Fruit fly (Drosophila melanogaster) whole organism, prepupa: ENCODE results near the gene RpS20.

ENCODE experiments used
- Blimp-1 ChIP-seq: fragments of 200-800 bp; sonication (Bioruptor generic); optimal IDR thresholded peaks from 3 replicates; lab custom pipeline; 2017; ENCODE audit warnings: missing biosample characterization, missing genetic modification characterization, mild to moderate bottlenecking, moderate library complexity, missing genetic modification reagents
- CG10631 ChIP-seq: fragments of 200-800 bp; sonication (Bioruptor generic); optimal IDR thresholded peaks from 2 replicates; lab custom pipeline; 2016; ENCODE audit warnings: missing biosample characterization, missing genetic modification characterization
- CG11294 ChIP-seq: fragments of 200-800 bp; sonication (Bioruptor generic); IDR thresholded peaks from 2 replicates; pipeline ENCODE4 v1.3.6; 2022; ENCODE audit warnings: missing biosample characterization, missing genetic modification characterization
- CG11762 ChIP-seq: fragments of 200-800 bp; sonication (Bioruptor generic); optimal IDR thresholded peaks from 3 replicates; lab custom pipeline; 2016; ENCODE audit warnings: missing biosample characterization, missing genetic modification characterization; ENCODE audit not compliant: insufficient read depth
- CG11902 ChIP-seq: fragments of 200-800 bp; sonication (Bioruptor generic); optimal IDR thresholded peaks from 3 replicates; lab custom pipeline; 2016; ENCODE audit warnings: missing biosample characterization, missing genetic modification characterization
- CG1621 ChIP-seq: fragments of 200-800 bp; sonication (Bioruptor generic); optimal IDR thresholded peaks from 3 replicates; lab custom pipeline; 2018; ENCODE audit warnings: missing biosample characterization, mild to moderate bottlenecking, missing genetic modification characterization
- CG16779 ChIP-seq: fragments of 200-800 bp; sonication (Bioruptor generic); optimal IDR thresholded peaks from 3 replicates; lab custom pipeline; 2017; ENCODE audit warnings: missing biosample characterization, mild to moderate bottlenecking, missing genetic modification characterization
- CG3032 ChIP-seq: fragments of 200-800 bp; optimal IDR thresholded peaks from 2 replicates; lab custom pipeline; 2019; ENCODE audit warnings: missing biosample characterization, mild to moderate bottlenecking, missing genetic modification characterization, moderate library complexity
- CG31627 ChIP-seq: fragments of 200-800 bp; sonication (Bioruptor generic); optimal IDR thresholded peaks from 3 replicates; lab custom pipeline; 2016; ENCODE audit warnings: missing biosample characterization, missing genetic modification characterization
- CG34406 ChIP-seq: fragments of 200-800 bp; sonication (Bioruptor generic); optimal IDR thresholded peaks from 3 replicates; lab custom pipeline; 2016; ENCODE audit warnings: missing biosample characterization, missing genetic modification characterization
- CG4318 ChIP-seq: fragments of 200-800 bp; sonication (Bioruptor generic); optimal IDR thresholded peaks from 3 replicates; lab custom pipeline; 2017; ENCODE audit warnings: missing biosample characterization, mild to moderate bottlenecking, missing genetic modification characterization
- CG6163 ChIP-seq: fragments of 200-800 bp; sonication (Bioruptor generic); IDR thresholded peaks from 3 replicates; pipeline ENCODE4 v1.3.6; 2022; ENCODE audit warnings: missing biosample characterization, missing genetic modification characterization
- CG6276 ChIP-seq: fragments of 200-800 bp; sonication (Bioruptor generic); optimal IDR thresholded peaks from 2 replicates; lab custom pipeline; 2017; ENCODE audit warnings: missing biosample characterization, mild to moderate bottlenecking, missing genetic modification characterization
- CG6854 ChIP-seq: fragments of 200-800 bp; sonication (Bioruptor generic); optimal IDR thresholded peaks from 2 replicates; lab custom pipeline; 2017; ENCODE audit warnings: missing biosample characterization, mild to moderate bottlenecking, missing genetic modification characterization
- CG8319 ChIP-seq: fragments of 200-800 bp; sonication (Bioruptor generic); optimal IDR thresholded peaks from 3 replicates; lab custom pipeline; 2016; ENCODE audit warnings: missing biosample characterization, missing genetic modification characterization
- CG9139 ChIP-seq: fragments of 200-800 bp; sonication (Bioruptor generic); optimal IDR thresholded peaks from 3 replicates; lab custom pipeline; 2017; ENCODE audit warnings: missing biosample characterization, mild to moderate bottlenecking, missing genetic modification characterization
- Eip75B ChIP-seq: fragments of 200-800 bp; sonication (Bioruptor generic); optimal IDR thresholded peaks from 3 replicates; lab custom pipeline; 2016; ENCODE audit warnings: missing biosample characterization, missing genetic modification characterization
- Eip78C ChIP-seq: fragments of 200-800 bp; sonication (Bioruptor generic); peaks from one replicate; lab custom pipeline; 2016; ENCODE audit warnings: missing biosample characterization, missing genetic modification characterization
- Ets21C ChIP-seq: fragments of 200-800 bp; sonication (Bioruptor generic); optimal IDR thresholded peaks from 3 replicates; lab custom pipeline; 2016; ENCODE audit warnings: missing biosample characterization, missing genetic modification characterization
- Ets96B ChIP-seq: fragments of 200-800 bp; optimal IDR thresholded peaks from 2 replicates; lab custom pipeline; 2019; ENCODE audit warnings: missing biosample characterization, mild to moderate bottlenecking, missing genetic modification characterization, moderate library complexity
- Gug ChIP-seq: fragments of 200-800 bp; sonication (Bioruptor generic); IDR thresholded peaks from 2 replicates; pipeline ENCODE4 v1.3.6; 2022; ENCODE audit warnings: missing biosample characterization, missing genetic modification characterization
- Hr38 ChIP-seq: sonication (Bioruptor generic); optimal IDR thresholded peaks from 2 replicates; lab custom pipeline; 2016; ENCODE audit warnings: missing biosample characterization, missing genetic modification characterization
- Hr4 ChIP-seq: fragments of 200-800 bp; sonication (Bioruptor generic); optimal IDR thresholded peaks from 3 replicates; lab custom pipeline; 2016; ENCODE audit warnings: missing biosample characterization, missing genetic modification characterization
- Met ChIP-seq: fragments of 200-800 bp; sonication (Bioruptor generic); optimal IDR thresholded peaks from 3 replicates; lab custom pipeline; 2016; ENCODE audit warnings: missing biosample characterization, missing genetic modification characterization
- OdsH ChIP-seq: fragments of 200-800 bp; sonication (Bioruptor generic); optimal IDR thresholded peaks from 3 replicates; lab custom pipeline; 2016; ENCODE audit warnings: missing biosample characterization, missing genetic modification characterization
- Smox ChIP-seq: fragments of 200-800 bp; sonication (Bioruptor generic); optimal IDR thresholded peaks from 3 replicates; lab custom pipeline; 2016; ENCODE audit warnings: missing biosample characterization, missing genetic modification characterization
- Sox102F ChIP-seq: fragments of 200-800 bp; sonication (Bioruptor generic); optimal IDR thresholded peaks from 2 replicates; lab custom pipeline; 2016; ENCODE audit warnings: missing biosample characterization, mild to moderate bottlenecking, missing genetic modification characterization
- Sox15 ChIP-seq: fragments of 200-800 bp; sonication (Bioruptor generic); optimal IDR thresholded peaks from 3 replicates; lab custom pipeline; 2016; ENCODE audit warnings: missing biosample characterization, missing genetic modification characterization
- achi ChIP-seq: fragments of 200-800 bp; sonication (Bioruptor generic); optimal IDR thresholded peaks from 3 replicates; lab custom pipeline; 2016; ENCODE audit warnings: missing biosample characterization, missing genetic modification characterization
- dac ChIP-seq: fragments of 200-800 bp; sonication (Bioruptor generic); optimal IDR thresholded peaks from 2 replicates; lab custom pipeline; 2017; ENCODE audit warnings: missing biosample characterization, mild to moderate bottlenecking, missing genetic modification characterization
- dsx ChIP-seq: fragments of 200-800 bp; optimal IDR thresholded peaks from 3 replicates; lab custom pipeline; 2019; ENCODE audit warnings: missing biosample characterization, mild to moderate bottlenecking, missing genetic modification characterization, moderate library complexity; ENCODE audit not compliant: poor library complexity, severe bottlenecking
- eg ChIP-seq: fragments of 200-800 bp; sonication (Bioruptor generic); IDR thresholded peaks from 3 replicates; pipeline ENCODE4 v1.3.6; 2022; ENCODE audit warnings: missing biosample characterization, missing genetic modification characterization
- esn ChIP-seq: fragments of 200-800 bp; sonication (Bioruptor generic); optimal IDR thresholded peaks from 2 replicates; lab custom pipeline; 2016; ENCODE audit warnings: missing biosample characterization, mild to moderate bottlenecking, missing genetic modification characterization, moderate library complexity
- fd59A ChIP-seq: fragments of 200-800 bp; sonication (Bioruptor generic); optimal IDR thresholded peaks from 2 replicates; lab custom pipeline; 2017; ENCODE audit warnings: missing biosample characterization, mild to moderate bottlenecking, missing genetic modification characterization, missing genetic modification reagents
- fd85E ChIP-seq: fragments of 200-800 bp; sonication (Bioruptor generic); optimal IDR thresholded peaks from 3 replicates; lab custom pipeline; 2016; ENCODE audit warnings: missing biosample characterization, missing genetic modification characterization
- lz ChIP-seq: fragments of 200-800 bp; sonication (Bioruptor generic); optimal IDR thresholded peaks from 3 replicates; lab custom pipeline; 2016; ENCODE audit warnings: missing biosample characterization, missing genetic modification characterization
- net ChIP-seq: fragments of 200-800 bp; sonication (Bioruptor generic); optimal IDR thresholded peaks from 3 replicates; lab custom pipeline; 2016; ENCODE audit warnings: missing biosample characterization, missing genetic modification characterization
- pdm3 ChIP-seq: fragments of 200-800 bp; sonication (Bioruptor generic); optimal IDR thresholded peaks from 3 replicates; lab custom pipeline; 2016; ENCODE audit warnings: missing biosample characterization, missing genetic modification characterization
- salr ChIP-seq, 2 experiments: fragments of 200-800 bp; sonication (Bioruptor generic); optimal IDR thresholded peaks; 3 replicates each; lab custom pipeline; 2016 to 2018; ENCODE audit warnings: missing biosample characterization in 2 of 2, missing genetic modification characterization in 2 of 2, mild to moderate bottlenecking in 1 of 2
- spab ChIP-seq: fragments of 200-800 bp; sonication (Bioruptor generic); optimal IDR thresholded peaks from 2 replicates; lab custom pipeline; 2017; ENCODE audit warnings: missing biosample characterization, mild to moderate bottlenecking, missing genetic modification characterization, missing genetic modification reagents
- ss ChIP-seq, 2 experiments: fragments of 200-800 bp; sonication (Bioruptor generic); optimal IDR thresholded peaks; 2 replicates in 1 of 2; 3 replicates in 1 of 2; lab custom pipeline; 2017 to 2018; ENCODE audit warnings: mild to moderate bottlenecking in 2 of 2, missing biosample characterization in 2 of 2, missing genetic modification characterization in 2 of 2, moderate library complexity in 1 of 2
- svp ChIP-seq: fragments of 200-800 bp; sonication (Bioruptor generic); peaks from one replicate; lab custom pipeline; 2016; ENCODE audit warnings: missing biosample characterization, missing genetic modification characterization
- topi ChIP-seq: fragments of 200-800 bp; sonication (Bioruptor generic); optimal IDR thresholded peaks from 3 replicates; lab custom pipeline; 2016; ENCODE audit warnings: missing biosample characterization, missing genetic modification characterization
- vri ChIP-seq: fragments of 200-800 bp; sonication (Bioruptor generic); optimal IDR thresholded peaks from 3 replicates; lab custom pipeline; 2016; ENCODE audit warnings: missing biosample characterization, mild to moderate bottlenecking, missing genetic modification characterization

RpS20 gene

DNA sequence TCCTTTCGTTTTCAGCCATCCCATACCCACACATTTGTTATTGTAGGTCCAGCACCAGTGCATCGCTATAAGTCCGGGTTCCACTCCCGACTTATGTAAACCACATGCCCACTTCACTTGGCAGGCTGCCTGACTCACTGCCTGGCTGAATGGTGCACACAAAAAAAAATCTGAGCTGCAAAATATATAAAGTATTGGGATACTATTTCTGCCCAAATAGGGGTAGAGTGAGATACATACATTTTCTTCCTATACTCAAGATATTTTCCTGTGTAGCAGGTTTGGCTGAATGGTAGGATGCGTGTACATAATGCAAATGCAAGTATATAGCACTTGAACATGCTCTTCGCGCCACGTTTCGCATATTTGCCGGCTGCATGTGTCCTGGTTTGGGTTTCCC lies 48.8 kb upstream of the RpS20 start (continued):
- peak; percentile 27 for TF ChIP-seq lz (GFP tag; lab: Kevin White, UChicago)
- 0 out of 3 replicates have a peak, but pooled peaks have one; percentile 52 for TF ChIP-seq CG6163 (GFP tag; lab: Robert Waterston, UW)
- no peak; the same call in 2 of the 3 replicates for TF ChIP-seq eg (GFP tag; lab: Robert Waterston, UW)
- TF ChIP-seq topi (GFP tag; lab: Kevin White, UChicago), result no peak
- TF ChIP-seq Ets96B (tag; lab: Kevin White, UChicago), result peak; percentile 47
- TF ChIP-seq net, result peak; percentile 6
- no peak for TF ChIP-seq Gug (GFP tag; lab: Robert Waterston, UW)
- TF ChIP-seq CG6854, result no peak
- no peak for TF ChIP-seq vri (GFP tag; lab: Kevin White, UChicago)
- TF ChIP-seq dac (GFP tag; lab: Kevin White, UChicago), result no peak
- TF ChIP-seq CG11762 (GFP tag; lab: Kevin White, UChicago), result no peak
- TF ChIP-seq achi (GFP tag; lab: Kevin White, UChicago), result peak; percentile 45
- no peak for TF ChIP-seq Smox (GFP tag; lab: Kevin White, UChicago)
- no peak for TF ChIP-seq Blimp-1 (GFP tag; lab: Kevin White, UChicago)
- peak; percentile 40 for TF ChIP-seq CG3032 (tag; lab: Kevin White, UChicago)
- peak; percentile 65 for TF ChIP-seq Eip75B (GFP tag; lab: Kevin White, UChicago)
- TF ChIP-seq fd59A (GFP tag; lab: Kevin White, UChicago), result peak; percentile 17
- peak; percentile 46 for TF ChIP-seq CG10631 (GFP tag; lab: Kevin White, UChicago)

DNA sequence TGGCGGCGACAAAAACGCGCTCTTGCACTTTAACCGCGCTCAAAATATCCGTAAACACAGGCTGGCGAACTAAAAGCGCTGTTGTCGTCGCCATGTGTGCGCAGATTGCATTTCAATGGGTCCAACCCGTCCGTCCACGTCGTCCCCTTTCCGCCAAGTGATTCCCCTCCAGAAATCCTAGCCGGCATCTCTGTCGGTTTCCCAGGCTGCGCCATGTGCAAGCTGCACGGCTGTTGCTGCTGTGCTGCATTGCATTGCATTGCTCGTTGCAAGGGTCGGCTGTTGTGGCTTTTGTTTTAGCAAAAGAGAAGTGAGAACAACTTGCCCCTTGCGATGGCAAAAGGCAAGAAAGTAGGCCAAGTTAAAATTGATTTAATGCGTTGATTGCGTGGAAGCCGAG lies 47.9 kb upstream of the RpS20 start:
- TF ChIP-seq Eip78C (GFP tag; lab: Kevin White, UChicago) (peak; percentile 59), ss (GFP tag; optimal IDR thresholded peaks at IDR 0.05; lab: Kevin White, UChicago) (peak in 1 of 2 experiments; percentile 25), dsx (GFP tag; lab: Kevin White, UChicago) (peak; percentile 49), CG9139 (GFP tag; lab: Kevin White, UChicago) (no peak), CG1621 (tag; lab: Kevin White, UChicago) (peak; percentile 75), net (no peak), CG11902 (GFP tag; lab: Kevin White, UChicago) (no peak), CG16779 (tag; lab: Kevin White, UChicago) (no peak)

DNA sequence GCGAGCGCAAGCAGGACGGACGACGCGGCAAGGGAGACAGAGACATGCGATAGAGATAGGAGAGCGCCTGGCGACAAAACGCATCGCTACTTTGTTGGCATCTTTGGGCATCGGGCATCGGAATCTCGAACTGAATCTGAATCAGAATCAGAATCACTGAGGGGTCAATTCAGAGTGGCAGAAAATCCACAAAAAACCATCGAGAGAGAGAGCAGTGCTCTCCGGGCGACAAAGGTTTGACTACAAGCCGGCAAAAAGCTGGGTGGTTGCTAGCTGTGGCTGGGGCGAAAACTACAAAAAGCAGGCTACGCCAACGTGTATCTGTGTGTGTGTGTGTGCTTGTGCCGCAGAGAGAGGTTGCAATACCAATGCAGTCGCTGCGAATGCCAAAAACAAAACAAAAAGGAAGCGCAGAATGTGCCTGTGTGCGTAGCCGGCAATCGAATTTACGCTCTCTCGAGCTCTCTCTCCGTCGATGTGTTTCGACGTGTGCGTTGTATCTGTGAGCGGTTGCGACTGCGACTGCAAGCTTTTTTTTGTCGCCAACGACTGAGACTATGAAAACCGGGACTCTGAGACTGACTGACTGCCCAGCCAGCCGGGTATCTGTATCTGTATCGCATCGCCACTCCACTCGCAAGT lies 43.6 kb upstream of the RpS20 start:
- TF ChIP-seq Hr4 (GFP tag; lab: Kevin White, UChicago) (peak; percentile 52), CG34406 (peak; percentile 83), CG11762 (GFP tag; lab: Kevin White, UChicago) (peak; percentile 88), Sox15 (GFP tag; lab: Kevin White, UChicago) (no peak), Sox102F (GFP tag; lab: Kevin White, UChicago) (peak; percentile 79), CG11294 (GFP tag; lab: Robert Waterston, UW) (peak; percentile 89), dsx (GFP tag; lab: Kevin White, UChicago) (peak; percentile 94), pdm3 (GFP tag; lab: Kevin White, UChicago) (peak; percentile 70), CG31627 (no peak), topi (GFP tag; lab: Kevin White, UChicago) (peak; percentile 82), CG8319 (GFP tag; lab: Kevin White, UChicago) (peak; percentile 77), Eip75B (GFP tag; lab: Kevin White, UChicago) (peak; percentile 84), OdsH (peak; percentile 71), CG9139 (GFP tag; lab: Kevin White, UChicago) (peak; percentile 98), CG6276 (peak; percentile 96), svp (peak; percentile 94), esn (GFP tag; lab: Kevin White, UChicago) (peak; percentile 69), net (peak; percentile 89), Eip78C (GFP tag; lab: Kevin White, UChicago) (peak; percentile 94), ss (GFP tag; optimal IDR thresholded peaks at IDR 0.05; lab: Kevin White, UChicago) (peak; percentile 99), CG4318 (GFP tag; lab: Kevin White, UChicago) (peak; percentile 7), fd85E (GFP tag; lab: Kevin White, UChicago) (peak; percentile 98), Met (GFP tag; lab: Kevin White, UChicago) (peak; percentile 71), Gug (GFP tag; lab: Robert Waterston, UW) (peak; percentile 93), vri (GFP tag; lab: Kevin White, UChicago) (peak; percentile 93), achi (GFP tag; lab: Kevin White, UChicago) (peak; percentile 62), salr (GFP tag; optimal IDR thresholded peaks at IDR 0.05; lab: Kevin White, UChicago) (peak; percentile 58 to 74), eg (GFP tag; lab: Robert Waterston, UW) (peak; percentile 98), CG1621 (tag; lab: Kevin White, UChicago) (peak; percentile 94), spab (peak; percentile 93), CG3032 (tag; lab: Kevin White, UChicago) (peak; percentile 87), Hr38 (GFP tag; lab: Kevin White, UChicago) (no peak), Ets21C (GFP tag; lab: Kevin White, UChicago) (peak; percentile 31)
